Worm (Caenorhabditis elegans) whole organism, L4/young adult: ENCODE results near the gene B0280.9.

Experiments used
- W03F9.2 ChIP-seq: fragments of 150-350 bp; optimal IDR thresholded peaks from 2 replicates; lab custom pipeline; 2014; ENCODE audit warnings: missing biosample characterization, missing genetic modification characterization
- him-1 ChIP-seq: sonication (generic microtip); optimal IDR thresholded peaks from 2 replicates; lab custom pipeline; 2016; ENCODE audit warnings: missing genotype, missing genetic modification reagents, missing genetic modification characterization, missing compliant biosample characterization

ce11 chrIII:7080689-7081088, 42.0 kb downstream of the B0280.9 start, which contains the start of gene ZK418.7:
- TF ChIP-seq him-1 (no peak), W03F9.2 (tag; lab: Kevin White, UChicago) (no peak)
